Fruit fly (Drosophila melanogaster) whole organism, embryonic: ENCODE results near the gene SsRbeta.
A peak's percentile ranks its signal among the peaks of the same experiment; 100 is the strongest.

ENCODE experiments used
- Ada2b ChIP-seq: fragments of 200-800 bp; sonication (Bioruptor generic); IDR thresholded peaks from 2 replicates; pipeline ENCODE4 v1.3.6; 2022; ENCODE audit warnings: missing biosample characterization, missing genetic modification characterization
- Atf-2 ChIP-seq: fragments of 200-800 bp; sonication (Bioruptor generic); optimal IDR thresholded peaks from 2 replicates; lab custom pipeline; 2016; ENCODE audit warnings: missing biosample characterization, missing genetic modification characterization
- CG10267 ChIP-seq: fragments of 200-800 bp; sonication (Bioruptor generic); optimal IDR thresholded peaks from 2 replicates; lab custom pipeline; 2018; ENCODE audit warnings: missing biosample characterization, mild to moderate bottlenecking, missing genetic modification characterization, moderate library complexity
- CG11456 ChIP-seq: fragments of 200-800 bp; sonication (Bioruptor generic); IDR thresholded peaks from 3 replicates; pipeline ENCODE4 v1.3.6; 2022; ENCODE audit warnings: missing biosample characterization, missing genetic modification characterization
- CG12071 ChIP-seq: fragments of 200-800 bp; sonication (Bioruptor generic); optimal IDR thresholded peaks from 3 replicates; lab custom pipeline; 2018; ENCODE audit warnings: missing biosample characterization, mild to moderate bottlenecking, missing genetic modification characterization
- CG12104 ChIP-seq: fragments of 200-800 bp; sonication (Bioruptor generic); optimal IDR thresholded peaks from 3 replicates; lab custom pipeline; 2016; ENCODE audit warnings: missing biosample characterization, missing genetic modification characterization
- CG12219 ChIP-seq: fragments of 200-800 bp; sonication (Bioruptor generic); optimal IDR thresholded peaks from 3 replicates; lab custom pipeline; 2018; ENCODE audit warnings: missing biosample characterization, mild to moderate bottlenecking, missing genetic modification characterization
- CG12942 ChIP-seq: fragments of 200-800 bp; sonication (Bioruptor generic); optimal IDR thresholded peaks from 3 replicates; lab custom pipeline; 2016; ENCODE audit warnings: missing biosample characterization, missing genetic modification characterization
- CG14014 ChIP-seq: fragments of 200-800 bp; sonication (Bioruptor generic); IDR thresholded peaks from 2 replicates; pipeline ENCODE4 v1.3.6; 2022; ENCODE audit warnings: missing biosample characterization, missing genetic modification characterization
- CG14860 ChIP-seq: fragments of 200-800 bp; sonication (Bioruptor generic); IDR thresholded peaks from 3 replicates; pipeline ENCODE4 v1.3.6; 2022; ENCODE audit warnings: missing biosample characterization, missing genetic modification characterization; ENCODE audit not compliant: partially characterized antibody
- CG15479 ChIP-seq: fragments of 200-800 bp; sonication (Bioruptor generic); optimal IDR thresholded peaks from 3 replicates; lab custom pipeline; 2019; ENCODE audit warnings: missing biosample characterization, mild to moderate bottlenecking, missing genetic modification characterization, moderate library complexity
- CG15514 ChIP-seq: fragments of 200-800 bp; sonication (Bioruptor generic); optimal IDR thresholded peaks from 3 replicates; lab custom pipeline; 2017; ENCODE audit warnings: missing biosample characterization, missing genetic modification characterization, mild to moderate bottlenecking, moderate library complexity, missing genetic modification reagents
- CG1647 ChIP-seq: fragments of 200-800 bp; sonication (Bioruptor generic); optimal IDR thresholded peaks from 3 replicates; lab custom pipeline; 2016; ENCODE audit warnings: missing biosample characterization, missing genetic modification characterization
- CG16779 ChIP-seq: fragments of 200-800 bp; sonication (Bioruptor generic); IDR thresholded peaks from 2 replicates; pipeline ENCODE4 v1.3.6; 2022; ENCODE audit warnings: missing biosample characterization, missing genetic modification characterization
- CG17829 ChIP-seq: fragments of 200-800 bp; optimal IDR thresholded peaks from 2 replicates; lab custom pipeline; 2019; ENCODE audit warnings: missing biosample characterization, mild to moderate bottlenecking, missing genetic modification characterization, moderate library complexity
- CG2120 ChIP-seq: fragments of 200-800 bp; sonication (Bioruptor generic); optimal IDR thresholded peaks from 3 replicates; lab custom pipeline; 2016; ENCODE audit warnings: missing biosample characterization, missing genetic modification characterization
- CG2875 ChIP-seq: fragments of 200-800 bp; sonication (Bioruptor generic); optimal IDR thresholded peaks from 2 replicates; lab custom pipeline; 2017; ENCODE audit warnings: missing biosample characterization, mild to moderate bottlenecking, missing genetic modification characterization, missing genetic modification reagents
- CG42726 ChIP-seq: fragments of 200-800 bp; sonication (Bioruptor generic); IDR thresholded peaks from 2 replicates; pipeline ENCODE4 v1.3.6; 2022; ENCODE audit warnings: missing biosample characterization, missing genetic modification characterization; ENCODE audit not compliant: partially characterized antibody
- CG4820 ChIP-seq: fragments of 200-800 bp; sonication (Bioruptor generic); optimal IDR thresholded peaks from 3 replicates; lab custom pipeline; 2016; ENCODE audit warnings: missing biosample characterization, missing genetic modification characterization
- CG4854 ChIP-seq: fragments of 200-800 bp; sonication (Bioruptor generic); optimal IDR thresholded peaks from 2 replicates; lab custom pipeline; 2016; ENCODE audit warnings: missing biosample characterization, missing genetic modification characterization, inconsistent platforms
- CG6175 ChIP-seq: fragments of 200-800 bp; sonication (Bioruptor generic); IDR thresholded peaks from 3 replicates; pipeline ENCODE4 v1.3.6; 2022; ENCODE audit warnings: missing biosample characterization, missing genetic modification characterization
- CG6272 ChIP-seq: fragments of 200-800 bp; sonication (Bioruptor generic); IDR thresholded peaks from 2 replicates; pipeline ENCODE4 v1.3.6; 2022; ENCODE audit warnings: missing biosample characterization, missing genetic modification characterization
- CG8089 ChIP-seq: fragments of 200-800 bp; sonication (Bioruptor generic); optimal IDR thresholded peaks from 3 replicates; lab custom pipeline; 2016; ENCODE audit warnings: missing biosample characterization, missing genetic modification characterization
- CG8944 ChIP-seq: fragments of 200-800 bp; sonication (Bioruptor generic); optimal IDR thresholded peaks from 3 replicates; lab custom pipeline; 2016; ENCODE audit warnings: missing biosample characterization, missing genetic modification characterization
- Camta ChIP-seq: fragments of 200-800 bp; sonication (Bioruptor generic); optimal IDR thresholded peaks from 2 replicates; lab custom pipeline; 2016; ENCODE audit warnings: missing biosample characterization, missing genetic modification characterization
- D ChIP-seq, 2 experiments: fragments of 200-800 bp in 1 of 2; fragments of >200 bp in 1 of 2; sonication (Bioruptor generic) in 1 of 2; optimal IDR thresholded peaks; 2 replicates in 1 of 2; 3 replicates in 1 of 2; lab custom pipeline; 2017; ENCODE audit warnings: mild to moderate bottlenecking in 1 of 2, missing biosample characterization in 1 of 2, missing genetic modification characterization in 1 of 2, missing genetic modification reagents in 1 of 2
- Dip3 ChIP-seq: fragments of 200-800 bp; sonication (Bioruptor generic); optimal IDR thresholded peaks from 3 replicates; lab custom pipeline; 2016; ENCODE audit warnings: missing biosample characterization, missing genetic modification characterization
- HHEX ChIP-seq: fragments of 200-800 bp; sonication (Bioruptor generic); optimal IDR thresholded peaks from 3 replicates; lab custom pipeline; 2017; ENCODE audit warnings: missing biosample characterization, mild to moderate bottlenecking, missing genetic modification characterization, missing genetic modification reagents
- HLH4C ChIP-seq: fragments of 200-800 bp; sonication (Bioruptor generic); IDR thresholded peaks from 3 replicates; pipeline ENCODE4 v1.3.6; 2022; ENCODE audit warnings: missing biosample characterization, missing genetic modification characterization; ENCODE audit not compliant: partially characterized antibody
- Jarid2 ChIP-seq: fragments of 200-800 bp; sonication (Bioruptor generic); optimal IDR thresholded peaks from 3 replicates; lab custom pipeline; 2017; ENCODE audit warnings: mild to moderate bottlenecking, missing biosample characterization, missing genetic modification reagents, missing genetic modification characterization
- MTF-1 ChIP-seq: fragments of 200-800 bp; sonication (Bioruptor generic); optimal IDR thresholded peaks from 2 replicates; lab custom pipeline; 2018; ENCODE audit warnings: missing biosample characterization, mild to moderate bottlenecking, missing genetic modification characterization, borderline replicate concordance
- Opbp ChIP-seq: fragments of 200-800 bp; sonication (Bioruptor generic); IDR thresholded peaks from 3 replicates; pipeline ENCODE4 v1.3.6; 2022; ENCODE audit warnings: missing biosample characterization, missing genetic modification characterization; ENCODE audit not compliant: partially characterized antibody
- Sin3A ChIP-seq: fragments of >200 bp; optimal IDR thresholded peaks from 2 replicates; lab custom pipeline; 2018
- Xrp1 ChIP-seq: fragments of 200-800 bp; sonication (Bioruptor generic); IDR thresholded peaks from 2 replicates; pipeline ENCODE4 v1.3.6; 2022; ENCODE audit warnings: missing biosample characterization, missing genetic modification characterization
- YL-1 ChIP-seq: fragments of 200-800 bp; sonication (Bioruptor generic); optimal IDR thresholded peaks from 3 replicates; lab custom pipeline; 2017; ENCODE audit warnings: missing biosample characterization, mild to moderate bottlenecking, missing genetic modification characterization
- cad ChIP-seq: fragments of >200 bp; optimal IDR thresholded peaks from 2 replicates; lab custom pipeline; 2017; ENCODE audit warnings: missing biosample characterization, missing genetic modification characterization
- crc ChIP-seq: fragments of 200-800 bp; sonication (Bioruptor generic); optimal IDR thresholded peaks from 2 replicates; lab custom pipeline; 2016; ENCODE audit warnings: missing biosample characterization, missing genetic modification characterization
- dpn ChIP-seq, 2 experiments: fragments of 200-800 bp; sonication (Bioruptor generic); optimal IDR thresholded peaks; 3 replicates each; lab custom pipeline; 2016; ENCODE audit warnings: missing biosample characterization in 2 of 2, missing genetic modification characterization in 2 of 2
- fd102C ChIP-seq: fragments of 200-800 bp; sonication (Bioruptor generic); optimal IDR thresholded peaks from 2 replicates; lab custom pipeline; 2018; ENCODE audit warnings: missing biosample characterization, mild to moderate bottlenecking, missing genetic modification characterization, moderate library complexity
- ftz-f1 ChIP-seq: fragments of 200-800 bp; sonication (Bioruptor generic); optimal IDR thresholded peaks from 2 replicates; lab custom pipeline; 2016; ENCODE audit warnings: missing biosample characterization, missing genetic modification characterization
- grn ChIP-seq: fragments of 200-800 bp; sonication (Bioruptor generic); optimal IDR thresholded peaks from 3 replicates; lab custom pipeline; 2017; ENCODE audit warnings: missing biosample characterization, missing genetic modification characterization
- ham ChIP-seq: fragments of 200-800 bp; sonication (Bioruptor generic); IDR thresholded peaks from 2 replicates; pipeline ENCODE4 v1.3.6; 2022; ENCODE audit warnings: missing biosample characterization, missing genetic modification characterization
- jing ChIP-seq: fragments of 200-800 bp; sonication (Bioruptor generic); optimal IDR thresholded peaks from 2 replicates; lab custom pipeline; 2018; ENCODE audit warnings: missing biosample characterization, mild to moderate bottlenecking, missing genetic modification characterization
- lbe ChIP-seq: fragments of 200-800 bp; sonication (Bioruptor generic); optimal IDR thresholded peaks from 2 replicates; lab custom pipeline; 2016; ENCODE audit warnings: missing biosample characterization, mild to moderate bottlenecking, missing genetic modification characterization
- nom ChIP-seq: fragments of 200-800 bp; sonication (Bioruptor generic); optimal IDR thresholded peaks from 2 replicates; lab custom pipeline; 2017; ENCODE audit warnings: missing biosample characterization, missing genetic modification characterization, mild to moderate bottlenecking, moderate library complexity, missing genetic modification reagents
- pb ChIP-seq: fragments of 200-800 bp; sonication (Bioruptor generic); optimal IDR thresholded peaks from 3 replicates; lab custom pipeline; 2016; ENCODE audit warnings: missing biosample characterization, missing genetic modification characterization
- phol ChIP-seq: fragments of 200-800 bp; sonication (Bioruptor generic); optimal IDR thresholded peaks from 3 replicates; lab custom pipeline; 2018; ENCODE audit warnings: missing biosample characterization, mild to moderate bottlenecking, missing genetic modification characterization, moderate library complexity
- sens-2 ChIP-seq: fragments of 200-800 bp; sonication (Bioruptor generic); IDR thresholded peaks from 2 replicates; pipeline ENCODE4 v1.3.6; 2022; ENCODE audit warnings: missing biosample characterization, missing genetic modification characterization
- tap ChIP-seq: fragments of 200-800 bp; optimal IDR thresholded peaks from 3 replicates; lab custom pipeline; 2019; ENCODE audit warnings: missing biosample characterization, mild to moderate bottlenecking, missing genetic modification characterization, moderate library complexity
- tll ChIP-seq, 2 experiments: fragments of 200-800 bp in 1 of 2; fragments of >200 bp in 1 of 2; sonication (Bioruptor generic) in 1 of 2; optimal IDR thresholded peaks; 2 replicates each; lab custom pipeline; 2017 to 2019; ENCODE audit warnings: missing biosample characterization in 2 of 2, missing genetic modification characterization in 2 of 2, mild to moderate bottlenecking in 1 of 2, moderate library complexity in 1 of 2

The SsRbeta gene

dm6 chr3L:16105528-16105927, 23.9 kb upstream of the SsRbeta start, which contains the start of the genes IntS9 and CG43295 (continued):
- no peak for TF ChIP-seq D (optimal IDR thresholded peaks at IDR 0.05; lab: Kevin White, UChicago)
- TF ChIP-seq D (GFP tag; optimal IDR thresholded peaks at IDR 0.05; lab: Kevin White, UChicago) = peak; percentile 62
- TF ChIP-seq CG4820 (GFP tag; lab: Kevin White, UChicago) = peak; percentile 85
- TF ChIP-seq CG4854 (GFP tag; lab: Kevin White, UChicago) = peak; percentile 73
- TF ChIP-seq CG14860 = no peak
- TF ChIP-seq CG42726 (GFP tag; lab: Robert Waterston, UW) = no peak
- TF ChIP-seq CG12104 (GFP tag; lab: Kevin White, UChicago) = peak; percentile 44
- peak; percentile 82 for TF ChIP-seq Atf-2
- no peak for TF ChIP-seq CG15479 (GFP tag; lab: Kevin White, UChicago)
- TF ChIP-seq Xrp1 (GFP tag; lab: Robert Waterston, UW) = peak; percentile 92
- TF ChIP-seq Camta (GFP tag; lab: Kevin White, UChicago) = peak; percentile 89
- TF ChIP-seq pb (GFP tag; lab: Kevin White, UChicago) = peak; percentile 70
- TF ChIP-seq fd102C (GFP tag; lab: Kevin White, UChicago) = peak; percentile 17
- peak; percentile 71 for TF ChIP-seq CG14014 (GFP tag; lab: Robert Waterston, UW)
- peak; percentile 86 for TF ChIP-seq Dip3 (GFP tag; lab: Kevin White, UChicago)
- peak; percentile 99 for TF ChIP-seq CG15514
- TF ChIP-seq CG8944 (GFP tag; lab: Kevin White, UChicago) = peak; percentile 86
- TF ChIP-seq crc (GFP tag; lab: Kevin White, UChicago) = peak; percentile 77
- no peak for TF ChIP-seq tll (GFP tag; optimal IDR thresholded peaks at IDR 0.05; lab: Kevin White, UChicago)
- TF ChIP-seq CG2120 (GFP tag; lab: Kevin White, UChicago) = peak; percentile 90
- TF ChIP-seq Opbp = no peak
- TF ChIP-seq Ada2b (GFP tag; lab: Robert Waterston, UW) = peak; percentile 86
- TF ChIP-seq ftz-f1 (GFP tag; lab: Kevin White, UChicago) = no peak
- TF ChIP-seq CG2875 (GFP tag; lab: Kevin White, UChicago) = peak; percentile 73
- TF ChIP-seq cad (GFP tag; lab: Kevin White, UChicago) = no peak
- TF ChIP-seq grn (GFP tag; lab: Kevin White, UChicago) = no peak
- TF ChIP-seq CG12942 (GFP tag; lab: Kevin White, UChicago) = peak; percentile 83
- peak; percentile 87 to 89 for TF ChIP-seq dpn (GFP tag; optimal IDR thresholded peaks at IDR 0.05; lab: Kevin White, UChicago)
- no peak for TF ChIP-seq CG12071
- no peak for TF ChIP-seq MTF-1 (GFP tag; lab: Kevin White, UChicago)
- TF ChIP-seq sens-2 (GFP tag; lab: Robert Waterston, UW) = peak; percentile 77; the same call in 1 of the 2 replicates
- TF ChIP-seq ham (GFP tag; lab: Robert Waterston, UW) = 0 out of 2 replicates have a peak, but pooled peaks have one; percentile 19
- TF ChIP-seq CG1647 = peak; percentile 70
- peak; percentile 84 for TF ChIP-seq phol
- TF ChIP-seq CG11456 (GFP tag; lab: Robert Waterston, UW) = peak; percentile 80
- peak; percentile 84 for TF ChIP-seq CG8089 (GFP tag; lab: Kevin White, UChicago)
- TF ChIP-seq jing = no peak
- TF ChIP-seq Sin3A = peak; percentile 39
- TF ChIP-seq CG6175 (GFP tag; lab: Robert Waterston, UW) = no peak
- TF ChIP-seq CG10267 (tag; lab: Kevin White, UChicago) = peak; percentile 70
- TF ChIP-seq CG17829 (tag; lab: Kevin White, UChicago) = peak; percentile 82
- TF ChIP-seq lbe = peak; percentile 77
- TF ChIP-seq Jarid2 (GFP tag; lab: Kevin White, UChicago) = no peak
- TF ChIP-seq HHEX = peak; percentile 72
- TF ChIP-seq HLH4C (GFP tag; lab: Robert Waterston, UW) = 0 out of 3 replicates have a peak, but pooled peaks have one; percentile 49
- TF ChIP-seq tap = no peak
- TF ChIP-seq CG16779 = peak; percentile 73; the same call in 1 of the 2 replicates
- peak; percentile 69 for TF ChIP-seq CG12219 (GFP tag; lab: Kevin White, UChicago)
- peak; percentile 77 for TF ChIP-seq CG6272 (GFP tag; lab: Robert Waterston, UW)
- peak; percentile 65 for TF ChIP-seq YL-1 (GFP tag; lab: Kevin White, UChicago)
- TF ChIP-seq nom = no peak
